Worm (Caenorhabditis elegans) whole organism, L4 larva: Measurements from ENCODE around the gene C14A4.13.

Experiments
- R02D3.7 ChIP-seq: fragments of 150-350 bp; sonication (generic microtip); optimal IDR thresholded peaks from 3 replicates; lab custom pipeline; 2014; ENCODE audit warnings: missing biosample characterization, missing genetic modification characterization
- ama-1 ChIP-seq: fragments of 150-350 bp; optimal IDR thresholded peaks from 2 replicates; lab custom pipeline; 2014; ENCODE audit warnings: inconsistent platforms, mixed read lengths
- arid-1 ChIP-seq: fragments of 200-800 bp; sonication (Bioruptor generic); conservative IDR thresholded peaks from 2 replicates; pipeline ENCODE4 v1.3.6; 2022; ENCODE audit warnings: missing genetic modification reagents, missing genetic modification characterization, missing compliant biosample characterization
- ceh-82 ChIP-seq: sonication (generic microtip); optimal IDR thresholded peaks from 2 replicates; lab custom pipeline; 2017; ENCODE audit warnings: missing biosample characterization, missing genetic modification characterization
- dmd-9 ChIP-seq: fragments of 200-800 bp; sonication (Bioruptor generic); IDR thresholded peaks from 2 replicates; pipeline ENCODE4 v1.3.6; 2022; ENCODE audit warnings: missing genetic modification reagents, missing genetic modification characterization, missing compliant biosample characterization
- lir-3 ChIP-seq: sonication (generic microtip); optimal IDR thresholded peaks from 2 replicates; lab custom pipeline; 2016; ENCODE audit warnings: mild to moderate bottlenecking, missing genetic modification characterization, missing compliant biosample characterization
- nhr-11 ChIP-seq: fragments of 150-350 bp; optimal IDR thresholded peaks from 2 replicates; lab custom pipeline; 2014; ENCODE audit warnings: missing biosample characterization, missing genetic modification characterization
- nhr-48 ChIP-seq: sonication (generic microtip); optimal IDR thresholded peaks from 2 replicates; lab custom pipeline; 2016; ENCODE audit warnings: mild to moderate bottlenecking, missing genetic modification characterization, missing compliant biosample characterization
- nhr-76 ChIP-seq: fragments of 150-350 bp; optimal IDR thresholded peaks from 2 replicates; lab custom pipeline; 2014; ENCODE audit warnings: missing biosample characterization, missing genetic modification characterization
- nhr-77 ChIP-seq: fragments of 150-350 bp; optimal IDR thresholded peaks from 2 replicates; lab custom pipeline; 2014; ENCODE audit warnings: missing biosample characterization, missing genetic modification characterization
- pha-4 ChIP-seq, 2 experiments: fragments of 150-350 bp in 1 of 2; fragments of 200-800 bp in 1 of 2; sonication (Bioruptor generic) in 1 of 2; IDR thresholded peaks in 1 of 2; optimal IDR thresholded peaks in 1 of 2; 2 replicates each; pipeline versions ENCODE4 v1.3.6 to Lab custom; 2014 to 2022; ENCODE audit warnings: missing genetic modification characterization in 2 of 2, missing genetic modification reagents in 2 of 2, missing biosample characterization in 1 of 2, missing compliant biosample characterization in 1 of 2
- skn-1 ChIP-seq: fragments of 150-350 bp; optimal IDR thresholded peaks from 2 replicates; lab custom pipeline; 2014; ENCODE audit warnings: missing biosample characterization, missing genetic modification characterization
- tag-97 ChIP-seq: fragments of 200-800 bp; sonication (Bioruptor generic); IDR thresholded peaks from 2 replicates; pipeline ENCODE4 v1.3.6; 2022; ENCODE audit warnings: missing genetic modification characterization, missing compliant biosample characterization
- unc-130 ChIP-seq: sonication (generic microtip); optimal IDR thresholded peaks from 2 replicates; lab custom pipeline; 2016; ENCODE audit warnings: missing genetic modification reagents, missing genetic modification characterization, missing compliant biosample characterization

ce11 chrII:10627086-10627485 lies 8.8 kb downstream of the C14A4.13 start:
- no peak for TF ChIP-seq skn-1 (tag; lab: Kevin White, UChicago)
- no peak for TF ChIP-seq unc-130 (GFP tag; lab: Kevin White, UChicago)
- TF ChIP-seq ama-1 (lab: Kevin White, UChicago), result no peak
- TF ChIP-seq R02D3.7 (tag; lab: Kevin White, UChicago), result no peak
- no peak for TF ChIP-seq nhr-77 (tag; lab: Kevin White, UChicago)
- no peak for TF ChIP-seq nhr-11 (tag; lab: Kevin White, UChicago)
- no peak for TF ChIP-seq arid-1
- TF ChIP-seq nhr-76, result no peak
- no peak for TF ChIP-seq pha-4 (GFP tag; IDR thresholded peaks at IDR 0.05; lab: Robert Waterston, UW)
- TF ChIP-seq pha-4 (tag; optimal IDR thresholded peaks at IDR 0.05; lab: Kevin White, UChicago), result no peak
- TF ChIP-seq dmd-9, result no peak
- TF ChIP-seq nhr-48, result no peak
- no peak for TF ChIP-seq lir-3
- no peak for TF ChIP-seq tag-97 (GFP tag; lab: Robert Waterston, UW)
- no peak for TF ChIP-seq ceh-82 (tag; lab: Kevin White, UChicago)
